Fruit fly (Drosophila melanogaster) whole organism, embryonic: ENCODE results near the gene CG9372.

Source experiments
- Blimp-1 ChIP-seq: fragments of 200-800 bp; sonication (Bioruptor generic); optimal IDR thresholded peaks from 3 replicates; lab custom pipeline; 2018; ENCODE audit warnings: missing biosample characterization, missing genetic modification characterization, mild to moderate bottlenecking, moderate library complexity, missing genetic modification reagents
- CG10147 ChIP-seq: fragments of 200-800 bp; sonication (Bioruptor generic); optimal IDR thresholded peaks from 2 replicates; lab custom pipeline; 2019; ENCODE audit warnings: missing biosample characterization, mild to moderate bottlenecking, missing genetic modification characterization, moderate library complexity
- CG10321 ChIP-seq: fragments of 200-800 bp; sonication (Bioruptor generic); IDR thresholded peaks from 2 replicates; pipeline ENCODE4 v1.3.6; 2022; ENCODE audit warnings: missing biosample characterization, missing genetic modification characterization
- CG10462 ChIP-seq: fragments of 200-800 bp; sonication (Bioruptor generic); optimal IDR thresholded peaks from 2 replicates; lab custom pipeline; 2016; ENCODE audit warnings: missing biosample characterization, missing genetic modification characterization
- CG10959 ChIP-seq: fragments of 200-800 bp; sonication (Bioruptor generic); IDR thresholded peaks from 2 replicates; pipeline ENCODE4 v1.3.6; 2022; ENCODE audit warnings: missing biosample characterization, missing genetic modification characterization
- CG11723 ChIP-seq: fragments of 200-800 bp; sonication (Bioruptor generic); optimal IDR thresholded peaks from 2 replicates; lab custom pipeline; 2017; ENCODE audit warnings: missing biosample characterization, mild to moderate bottlenecking, missing genetic modification characterization
- CG12104 ChIP-seq: fragments of 200-800 bp; sonication (Bioruptor generic); optimal IDR thresholded peaks from 3 replicates; lab custom pipeline; 2016; ENCODE audit warnings: missing biosample characterization, missing genetic modification characterization
- CG13624 ChIP-seq: fragments of 200-800 bp; sonication (Bioruptor generic); optimal IDR thresholded peaks from 2 replicates; lab custom pipeline; 2016; ENCODE audit warnings: missing biosample characterization, missing genetic modification characterization
- CG14667 ChIP-seq: fragments of 200-800 bp; sonication (Bioruptor generic); IDR thresholded peaks from 2 replicates; pipeline ENCODE4 v1.3.6; 2022; ENCODE audit warnings: missing biosample characterization, missing genetic modification characterization
- CG15601 ChIP-seq: fragments of 200-800 bp; sonication (Bioruptor generic); optimal IDR thresholded peaks from 3 replicates; lab custom pipeline; 2019; ENCODE audit warnings: missing biosample characterization, mild to moderate bottlenecking, missing genetic modification characterization, moderate library complexity
- CG16779 ChIP-seq: fragments of 200-800 bp; sonication (Bioruptor generic); IDR thresholded peaks from 2 replicates; pipeline ENCODE4 v1.3.6; 2022; ENCODE audit warnings: missing biosample characterization, missing genetic modification characterization
- CG17802 ChIP-seq: fragments of 200-800 bp; sonication (Bioruptor generic); optimal IDR thresholded peaks from 2 replicates; lab custom pipeline; 2018; ENCODE audit warnings: missing biosample characterization, mild to moderate bottlenecking, missing genetic modification characterization, moderate library complexity
- CG18476 ChIP-seq: fragments of 200-800 bp; sonication (Bioruptor generic); optimal IDR thresholded peaks from 2 replicates; lab custom pipeline; 2016; ENCODE audit warnings: missing biosample characterization, mild to moderate bottlenecking, missing genetic modification characterization
- CG30431 ChIP-seq: fragments of 200-800 bp; sonication (Bioruptor generic); optimal IDR thresholded peaks from 2 replicates; lab custom pipeline; 2017; ENCODE audit warnings: missing biosample characterization, missing genetic modification characterization
- CG33213 ChIP-seq: fragments of 200-800 bp; sonication (Bioruptor generic); optimal IDR thresholded peaks from 3 replicates; lab custom pipeline; 2016; ENCODE audit warnings: missing biosample characterization, missing genetic modification characterization
- CG34224 ChIP-seq: fragments of 200-800 bp; sonication (Bioruptor generic); IDR thresholded peaks from 3 replicates; pipeline ENCODE4 v1.3.6; 2022; ENCODE audit warnings: missing biosample characterization, missing genetic modification characterization; ENCODE audit not compliant: partially characterized antibody
- CG34376 ChIP-seq: fragments of 200-800 bp; sonication (Bioruptor generic); optimal IDR thresholded peaks from 2 replicates; lab custom pipeline; 2018; ENCODE audit warnings: missing biosample characterization, mild to moderate bottlenecking, missing genetic modification characterization
- CG3838 ChIP-seq: fragments of 200-800 bp; sonication (Bioruptor generic); optimal IDR thresholded peaks from 3 replicates; lab custom pipeline; 2016; ENCODE audit warnings: missing biosample characterization, missing genetic modification characterization
- CG6175 ChIP-seq: fragments of 200-800 bp; sonication (Bioruptor generic); IDR thresholded peaks from 3 replicates; pipeline ENCODE4 v1.3.6; 2022; ENCODE audit warnings: missing biosample characterization, missing genetic modification characterization
- CG6654 ChIP-seq: fragments of 200-800 bp; sonication (Bioruptor generic); optimal IDR thresholded peaks from 2 replicates; lab custom pipeline; 2017; ENCODE audit warnings: missing biosample characterization, mild to moderate bottlenecking, missing genetic modification characterization
- CG7786 ChIP-seq: fragments of 200-800 bp; sonication (Bioruptor generic); optimal IDR thresholded peaks from 2 replicates; lab custom pipeline; 2016; ENCODE audit warnings: missing biosample characterization, missing genetic modification characterization
- CoRest ChIP-seq: fragments of 200-800 bp; sonication (Bioruptor generic); optimal IDR thresholded peaks from 3 replicates; lab custom pipeline; 2018; ENCODE audit warnings: missing biosample characterization, mild to moderate bottlenecking, missing genetic modification characterization, moderate library complexity
- D ChIP-seq, 2 experiments: fragments of 200-800 bp in 1 of 2; fragments of >200 bp in 1 of 2; sonication (Bioruptor generic) in 1 of 2; optimal IDR thresholded peaks; 2 replicates in 1 of 2; 3 replicates in 1 of 2; lab custom pipeline; 2017; ENCODE audit warnings: mild to moderate bottlenecking in 1 of 2, missing biosample characterization in 1 of 2, missing genetic modification characterization in 1 of 2, missing genetic modification reagents in 1 of 2
- Dek ChIP-seq: fragments of 200-800 bp; sonication (Bioruptor generic); optimal IDR thresholded peaks from 3 replicates; lab custom pipeline; 2019; ENCODE audit warnings: missing biosample characterization, mild to moderate bottlenecking, missing genetic modification characterization, moderate library complexity
- MESR4 ChIP-seq: fragments of 200-800 bp; sonication (Bioruptor generic); optimal IDR thresholded peaks from 2 replicates; lab custom pipeline; 2018; ENCODE audit warnings: missing biosample characterization, mild to moderate bottlenecking, missing genetic modification characterization, moderate library complexity
- Med ChIP-seq: fragments of 200-800 bp; sonication (Bioruptor generic); peaks from one replicate; lab custom pipeline; 2016; ENCODE audit warnings: missing biosample characterization, missing genetic modification characterization, mild to moderate bottlenecking, inconsistent platforms, moderate library complexity
- Sin3A ChIP-seq: fragments of >200 bp; optimal IDR thresholded peaks from 2 replicates; lab custom pipeline; 2018
- Six4 ChIP-seq: fragments of 200-800 bp; sonication (Bioruptor generic); optimal IDR thresholded peaks from 2 replicates; lab custom pipeline; 2016; ENCODE audit warnings: missing biosample characterization, missing genetic modification characterization
- Sry-δ ChIP-seq: fragments of 200-800 bp; sonication (Bioruptor generic); optimal IDR thresholded peaks from 2 replicates; lab custom pipeline; 2016; ENCODE audit warnings: missing biosample characterization, missing genetic modification characterization
- TFAM ChIP-seq: fragments of 200-800 bp; sonication (Bioruptor generic); optimal IDR thresholded peaks from 2 replicates; lab custom pipeline; 2017; ENCODE audit warnings: missing biosample characterization, missing genetic modification characterization, inconsistent platforms
- Vsx1 ChIP-seq: fragments of 200-800 bp; sonication (Bioruptor generic); optimal IDR thresholded peaks from 2 replicates; lab custom pipeline; 2017; ENCODE audit warnings: missing biosample characterization, mild to moderate bottlenecking, missing genetic modification characterization, missing genetic modification reagents
- Xbp1 ChIP-seq: fragments of 200-800 bp; sonication (Bioruptor generic); optimal IDR thresholded peaks from 3 replicates; lab custom pipeline; 2016; ENCODE audit warnings: missing biosample characterization, mild to moderate bottlenecking, missing genetic modification characterization
- aop ChIP-seq: fragments of 200-800 bp; sonication (Bioruptor generic); IDR thresholded peaks from 2 replicates; pipeline ENCODE4 v1.3.6; 2022; ENCODE audit warnings: missing biosample characterization, missing genetic modification characterization
- disco-r ChIP-seq: fragments of 200-800 bp; sonication (Bioruptor generic); optimal IDR thresholded peaks from 2 replicates; lab custom pipeline; 2016; ENCODE audit warnings: missing biosample characterization, missing genetic modification characterization
- emc ChIP-seq: fragments of 200-800 bp; sonication (Bioruptor generic); optimal IDR thresholded peaks from 2 replicates; lab custom pipeline; 2016; ENCODE audit warnings: missing biosample characterization, missing genetic modification characterization
- eyg ChIP-seq: fragments of 200-800 bp; sonication (Bioruptor generic); optimal IDR thresholded peaks from 3 replicates; lab custom pipeline; 2016; ENCODE audit warnings: missing biosample characterization, missing genetic modification characterization
- gcm2 ChIP-seq: fragments of 200-800 bp; sonication (Bioruptor generic); optimal IDR thresholded peaks from 2 replicates; lab custom pipeline; 2016; ENCODE audit warnings: missing biosample characterization, missing genetic modification characterization
- jumu ChIP-seq: fragments of 200-800 bp; sonication (Bioruptor generic); optimal IDR thresholded peaks from 3 replicates; lab custom pipeline; 2016; ENCODE audit warnings: missing biosample characterization, missing genetic modification characterization
- kah ChIP-seq: fragments of 200-800 bp; sonication (Bioruptor generic); optimal IDR thresholded peaks from 2 replicates; lab custom pipeline; 2018; ENCODE audit warnings: missing biosample characterization, mild to moderate bottlenecking, missing genetic modification characterization
- kay ChIP-seq: fragments of 200-800 bp; sonication (Bioruptor generic); optimal IDR thresholded peaks from 2 replicates; lab custom pipeline; 2016; ENCODE audit warnings: missing biosample characterization, missing genetic modification characterization
- kni ChIP-seq: fragments of 200-800 bp; sonication (Bioruptor generic); optimal IDR thresholded peaks from 3 replicates; lab custom pipeline; 2017; ENCODE audit warnings: mild to moderate bottlenecking, missing biosample characterization, missing genetic modification reagents, missing genetic modification characterization
- nmo ChIP-seq: fragments of 200-800 bp; sonication (Bioruptor generic); optimal IDR thresholded peaks from 2 replicates; lab custom pipeline; 2018; ENCODE audit warnings: missing biosample characterization, mild to moderate bottlenecking, missing genetic modification characterization, moderate library complexity
- org-1 ChIP-seq: fragments of 200-800 bp; sonication (Bioruptor generic); optimal IDR thresholded peaks from 2 replicates; lab custom pipeline; 2017; ENCODE audit warnings: missing biosample characterization, missing genetic modification characterization
- peb ChIP-seq: fragments of 200-800 bp; sonication (Bioruptor generic); IDR thresholded peaks from 2 replicates; pipeline ENCODE4 v1.3.6; 2022; ENCODE audit warnings: missing biosample characterization, missing genetic modification characterization
- prd ChIP-seq, 3 experiments: fragments of >200 bp in 2 of 3; fragments of 200-800 bp in 1 of 3; sonication (Bioruptor generic) in 1 of 3; optimal IDR thresholded peaks in 2 of 3; IDR thresholded peaks in 1 of 3; 2 replicates in 2 of 3; 3 replicates in 1 of 3; pipeline versions ENCODE4 v1.3.6 to Lab custom; 2017 to 2022; ENCODE audit warnings: missing biosample characterization in 1 of 3, missing genetic modification characterization in 1 of 3
- sens ChIP-seq: fragments of 200-800 bp; sonication (Bioruptor generic); peaks from one replicate; lab custom pipeline; 2016; ENCODE audit warnings: missing biosample characterization, missing genetic modification characterization
- sisA ChIP-seq: fragments of 200-800 bp; sonication (Bioruptor generic); IDR thresholded peaks from 2 replicates; pipeline ENCODE4 v1.3.6; 2022; ENCODE audit warnings: missing biosample characterization, missing genetic modification characterization
- vnd ChIP-seq: fragments of 200-800 bp; sonication (Bioruptor generic); IDR thresholded peaks from 3 replicates; pipeline ENCODE4 v1.3.6; 2022; ENCODE audit warnings: missing biosample characterization, missing genetic modification characterization; ENCODE audit not compliant: partially characterized antibody
- wor ChIP-seq: fragments of 200-800 bp; sonication (Bioruptor generic); IDR thresholded peaks from 2 replicates; pipeline ENCODE4 v1.3.6; 2022; ENCODE audit warnings: missing biosample characterization, missing genetic modification characterization
- zfh1 ChIP-seq: fragments of 200-800 bp; sonication (Bioruptor generic); IDR thresholded peaks from 3 replicates; pipeline ENCODE4 v1.3.6; 2022; ENCODE audit warnings: missing biosample characterization, missing genetic modification characterization

Gene CG9372

DNA sequence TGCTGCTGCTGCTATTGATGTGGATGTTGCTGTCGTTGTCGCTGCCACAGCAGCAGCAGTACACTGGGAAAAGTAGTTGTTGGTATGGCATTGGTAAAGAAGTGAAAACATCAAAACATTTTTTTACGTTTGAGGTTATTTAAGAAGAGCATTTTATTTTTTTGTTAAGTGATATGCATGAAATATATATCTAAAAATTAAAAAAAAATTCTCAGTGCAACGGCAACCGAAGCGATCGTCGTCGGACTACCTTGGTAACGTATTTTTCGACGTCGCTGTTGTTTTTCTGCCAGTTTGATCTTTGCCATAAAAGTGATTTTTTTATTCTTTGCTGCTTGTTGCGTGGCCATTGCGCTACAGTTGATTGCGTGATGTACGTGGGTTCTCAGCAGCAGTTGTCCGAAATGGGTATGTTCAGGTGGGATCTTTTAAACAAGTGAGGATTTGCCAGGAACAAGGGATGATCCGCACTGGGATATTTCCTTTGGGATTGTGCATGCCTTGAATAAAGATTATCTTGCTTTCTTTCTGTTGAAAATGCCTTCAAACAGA, 45.2 kb upstream of the CG9372 start (continued):
- TF ChIP-seq Med (GFP tag; lab: Kevin White, UChicago) (peak; percentile 98), wor (GFP tag; lab: Robert Waterston, UW) (peak; percentile 89), CG6175 (peak; percentile 91), TFAM (GFP tag; lab: Kevin White, UChicago) (peak; percentile 70), jumu (GFP tag; lab: Kevin White, UChicago) (peak; percentile 88), CG16779 (GFP tag; lab: Robert Waterston, UW) (peak; percentile 76; the same call in 1 of the 2 replicates), aop (GFP tag; lab: Robert Waterston, UW) (peak; percentile 84), emc (GFP tag; lab: Kevin White, UChicago) (peak; percentile 75), CG17802 (tag; lab: Kevin White, UChicago) (peak; percentile 75), gcm2 (GFP tag; lab: Kevin White, UChicago) (peak; percentile 91), sens (GFP tag; lab: Kevin White, UChicago) (peak; percentile 99), zfh1 (peak; percentile 98), CG3838 (peak; percentile 91), D (optimal IDR thresholded peaks at IDR 0.05; lab: Kevin White, UChicago) (no peak), D (GFP tag; optimal IDR thresholded peaks at IDR 0.05; lab: Kevin White, UChicago) (peak; percentile 93), CG10321 (GFP tag; lab: Robert Waterston, UW) (peak; percentile 67; the same call in 1 of the 2 replicates), CG10147 (peak; percentile 94), Vsx1 (GFP tag; lab: Kevin White, UChicago) (peak; percentile 92), CG13624 (GFP tag; lab: Kevin White, UChicago) (peak; percentile 93), CG11723 (GFP tag; lab: Kevin White, UChicago) (peak; percentile 93), disco-r (GFP tag; lab: Kevin White, UChicago) (peak; percentile 83), CG34224 (no peak), CG7786 (GFP tag; lab: Kevin White, UChicago) (peak; percentile 89), Sry-δ (GFP tag; lab: Kevin White, UChicago) (peak; percentile 58), Xbp1 (GFP tag; lab: Kevin White, UChicago) (peak; percentile 95), kah (peak; percentile 93), MESR4 (peak; percentile 36), org-1 (GFP tag; lab: Kevin White, UChicago) (peak; percentile 93), CG10462 (GFP tag; lab: Kevin White, UChicago) (peak; percentile 92), CG15601 (tag; lab: Kevin White, UChicago) (peak; percentile 95), CG33213 (GFP tag; lab: Kevin White, UChicago) (peak; percentile 91), prd (optimal IDR thresholded peaks at IDR 0.05; lab: Kevin White, UChicago) (no peak), prd (GFP tag; IDR thresholded peaks at IDR 0.05; lab: Robert Waterston, UW) (peak; percentile 99), CG12104 (GFP tag; lab: Kevin White, UChicago) (peak; percentile 93), CG10959 (peak; percentile 95), Six4 (peak; percentile 91), Blimp-1 (peak; percentile 93), CG18476 (GFP tag; lab: Kevin White, UChicago) (peak; percentile 92), CoRest (tag; lab: Kevin White, UChicago) (peak; percentile 97), CG30431 (GFP tag; lab: Kevin White, UChicago) (peak; percentile 96), CG6654 (GFP tag; lab: Kevin White, UChicago) (peak; percentile 73), sisA (GFP tag; lab: Robert Waterston, UW) (peak; percentile 94), CG14667 (GFP tag; lab: Robert Waterston, UW) (peak; percentile 89), vnd (GFP tag; lab: Robert Waterston, UW) (no peak), CG34376 (GFP tag; lab: Kevin White, UChicago) (peak; percentile 85), Dek (tag; lab: Kevin White, UChicago) (peak; percentile 93), peb (peak; percentile 86), kni (GFP tag; lab: Kevin White, UChicago) (peak; percentile 87), eyg (GFP tag; lab: Kevin White, UChicago) (peak; percentile 68), Sin3A (no peak), kay (GFP tag; lab: Kevin White, UChicago) (peak; percentile 87), nmo (GFP tag; lab: Kevin White, UChicago) (peak; percentile 97)
